Worm (Caenorhabditis elegans): ENCODE data around the gene dif-1.

The dif-1 gene

ce11 chrIV:7523744-7524143 is 29.1 kb downstream of the dif-1 start:
- TF ChIP-seq C04F5.9 (tag; optimal IDR thresholded peaks at IDR 0.05) (no peak), lin-14 (GFP tag; optimal IDR thresholded peaks at IDR 0.05) (peak; percentile 43)

- TF ChIP-seq hlh-4 (tag; optimal IDR thresholded peaks at IDR 0.05) (no peak), sptf-1 (tag; optimal IDR thresholded peaks at IDR 0.05) (no peak), nhr-11 (tag; optimal IDR thresholded peaks at IDR 0.05) (no peak), egl-27 (tag; optimal IDR thresholded peaks at IDR 0.05) (no peak), lin-14 (GFP tag; optimal IDR thresholded peaks at IDR 0.05) (peak; percentile 28), irx-1 (tag; optimal IDR thresholded peaks at IDR 0.05) (no peak), ceh-8 (GFP tag; optimal IDR thresholded peaks at IDR 0.05) (no peak), nhr-28 (tag; optimal IDR thresholded peaks at IDR 0.05) (no peak), nhr-85 (tag) (peak; percentile 29), elt-2 (tag; optimal IDR thresholded peaks at IDR 0.05) (no peak)
These were observed 31.2 kb downstream of the dif-1 start for ce11 chrIV:7521591-7521990.

- TF ChIP-seq alr-1 (tag; optimal IDR thresholded peaks at IDR 0.05; ENCODE audit: borderline replicate concordance) (no peak), lir-3 (tag; optimal IDR thresholded peaks at IDR 0.05; ENCODE audit: poor library complexity) (no peak), fkh-4 (tag; optimal IDR thresholded peaks at IDR 0.05; ENCODE audit: borderline replicate concordance) (no peak), lin-35 (GFP tag; optimal IDR thresholded peaks at IDR 0.05) (peak in 1 of 2 experiments; percentile 16), zip-4 (GFP tag; optimal IDR thresholded peaks at IDR 0.05) (no peak), elt-2 (tag; optimal IDR thresholded peaks at IDR 0.05) (peak; percentile 72), hlh-17 (GFP tag; optimal IDR thresholded peaks at IDR 0.05; ENCODE audit: borderline replicate concordance) (no peak), pqm-1 (tag; optimal IDR thresholded peaks at IDR 0.05) (no peak)
These were observed 32.0 kb downstream of the dif-1 start for ce11 chrIV:7520841-7521240.

- no peak for TF ChIP-seq rnt-1 (tag; optimal IDR thresholded peaks at IDR 0.05)
- no peak for TF ChIP-seq nhr-11 (tag; optimal IDR thresholded peaks at IDR 0.05)
- no peak for TF ChIP-seq ceh-8 (GFP tag; optimal IDR thresholded peaks at IDR 0.05)
- TF ChIP-seq unc-86 (tag; optimal IDR thresholded peaks at IDR 0.05), result no peak
- TF ChIP-seq hlh-4 (tag; optimal IDR thresholded peaks at IDR 0.05), result no peak
- TF ChIP-seq jun-1 (tag; optimal IDR thresholded peaks at IDR 0.05), result no peak
- no peak for TF ChIP-seq nhr-76 (tag; optimal IDR thresholded peaks at IDR 0.05)
- no peak for TF ChIP-seq C16A3.4 (tag; optimal IDR thresholded peaks at IDR 0.05)
- no peak for TF ChIP-seq zip-4 (GFP tag; optimal IDR thresholded peaks at IDR 0.05)
- TF ChIP-seq snu-23 (GFP tag; optimal IDR thresholded peaks at IDR 0.05), result no peak
- TF ChIP-seq nhr-20 (tag; optimal IDR thresholded peaks at IDR 0.05), result no peak
- TF ChIP-seq Y116A8C.19 (tag; optimal IDR thresholded peaks at IDR 0.05; ENCODE audit: borderline replicate concordance), result no peak
- TF ChIP-seq mab-9 (GFP tag; IDR thresholded peaks at IDR 0.05), result no peak
- no peak for TF ChIP-seq pqm-1 (tag; optimal IDR thresholded peaks at IDR 0.05)
- TF ChIP-seq grh-1 (GFP tag; IDR thresholded peaks at IDR 0.05), result no peak
- TF ChIP-seq ceh-63 (GFP tag; optimal IDR thresholded peaks at IDR 0.05), result no peak
- no peak for TF ChIP-seq efl-1 (optimal IDR thresholded peaks at IDR 0.05)
- peak in 1 of 2 experiments; percentile 68 for TF ChIP-seq efl-1 (GFP tag; optimal IDR thresholded peaks at IDR 0.05 in 1 of 2)
- TF ChIP-seq lin-35 (GFP tag; optimal IDR thresholded peaks at IDR 0.05), result peak in 1 of 2 experiments; percentile 2
These were observed 32.5 kb downstream of the dif-1 start for ce11 chrIV:7520258-7520657.

ce11 chrIV:7516167-7516566 is 36.6 kb downstream of the dif-1 start, which contains the start of the genes R05G6.9 and R05G6.3:
Gene R05G6.9 (minus strand): TSS chrIV:7516267.
Gene R05G6.3 (plus strand): TSS chrIV:7516552.
- TF ChIP-seq grh-1 (GFP tag; IDR thresholded peaks at IDR 0.05) (no peak), zip-4 (GFP tag; optimal IDR thresholded peaks at IDR 0.05) (no peak), sox-4 (tag; optimal IDR thresholded peaks at IDR 0.05) (no peak), rnt-1 (tag; optimal IDR thresholded peaks at IDR 0.05) (no peak), fkh-4 (tag; optimal IDR thresholded peaks at IDR 0.05; ENCODE audit: borderline replicate concordance) (no peak), lsy-2 (tag; optimal IDR thresholded peaks at IDR 0.05) (no peak), ztf-11 (tag; optimal IDR thresholded peaks at IDR 0.05) (no peak), vab-15 (tag; optimal IDR thresholded peaks at IDR 0.05) (no peak), xbp-1 (tag; optimal IDR thresholded peaks at IDR 0.05) (no peak)
